Fruit fly (Drosophila melanogaster) whole organism, embryonic: Measurements from ENCODE around the gene CG17264.

Experiments used
- Adf1 ChIP-seq: fragments of 200-800 bp; sonication (Bioruptor generic); IDR thresholded peaks from 2 replicates; pipeline ENCODE4 v1.3.6; 2022; ENCODE audit warnings: missing biosample characterization, missing genetic modification characterization
- CG12391 ChIP-seq: fragments of 200-800 bp; sonication (Bioruptor generic); optimal IDR thresholded peaks from 3 replicates; lab custom pipeline; 2018; ENCODE audit warnings: missing biosample characterization, mild to moderate bottlenecking, missing genetic modification characterization, moderate library complexity
- CG14014 ChIP-seq: fragments of 200-800 bp; sonication (Bioruptor generic); IDR thresholded peaks from 2 replicates; pipeline ENCODE4 v1.3.6; 2022; ENCODE audit warnings: missing biosample characterization, missing genetic modification characterization
- CG15011 ChIP-seq: fragments of 200-800 bp; sonication (Bioruptor generic); optimal IDR thresholded peaks from 3 replicates; lab custom pipeline; 2018; ENCODE audit warnings: missing biosample characterization, mild to moderate bottlenecking, missing genetic modification characterization
- CG15601 ChIP-seq: fragments of 200-800 bp; sonication (Bioruptor generic); optimal IDR thresholded peaks from 3 replicates; lab custom pipeline; 2019; ENCODE audit warnings: missing biosample characterization, mild to moderate bottlenecking, missing genetic modification characterization, moderate library complexity
- CG15696 ChIP-seq: fragments of 200-800 bp; sonication (Bioruptor generic); optimal IDR thresholded peaks from 2 replicates; lab custom pipeline; 2019; ENCODE audit warnings: missing biosample characterization, mild to moderate bottlenecking, missing genetic modification characterization, moderate library complexity
- CG31441 ChIP-seq: fragments of 200-800 bp; sonication (Bioruptor generic); IDR thresholded peaks from 2 replicates; pipeline ENCODE4 v1.3.6; 2022; ENCODE audit warnings: missing biosample characterization, missing genetic modification characterization
- CG32532 ChIP-seq: fragments of 200-800 bp; sonication (Bioruptor generic); IDR thresholded peaks from 2 replicates; pipeline ENCODE4 v1.3.6; 2022; ENCODE audit warnings: missing biosample characterization, missing genetic modification characterization
- CG4328 ChIP-seq: fragments of 200-800 bp; sonication (Bioruptor generic); optimal IDR thresholded peaks from 3 replicates; lab custom pipeline; 2017; ENCODE audit warnings: missing biosample characterization, missing genetic modification reagents, missing genetic modification characterization
- CG4617 ChIP-seq: fragments of 200-800 bp; sonication (Bioruptor generic); optimal IDR thresholded peaks from 3 replicates; lab custom pipeline; 2016; ENCODE audit warnings: missing biosample characterization, missing genetic modification characterization, borderline replicate concordance
- CG4820 ChIP-seq: fragments of 200-800 bp; sonication (Bioruptor generic); optimal IDR thresholded peaks from 3 replicates; lab custom pipeline; 2016; ENCODE audit warnings: missing biosample characterization, missing genetic modification characterization
- CG5180 ChIP-seq: fragments of 200-800 bp; sonication (Bioruptor generic); optimal IDR thresholded peaks from 3 replicates; lab custom pipeline; 2017; ENCODE audit warnings: missing biosample characterization, missing genetic modification characterization, mild to moderate bottlenecking, moderate library complexity, missing genetic modification reagents
- CG6689 ChIP-seq: fragments of 200-800 bp; sonication (Bioruptor generic); IDR thresholded peaks from 2 replicates; pipeline ENCODE4 v1.3.6; 2022; ENCODE audit warnings: missing biosample characterization, missing genetic modification characterization
- CG7786 ChIP-seq: fragments of 200-800 bp; sonication (Bioruptor generic); optimal IDR thresholded peaks from 2 replicates; lab custom pipeline; 2016; ENCODE audit warnings: missing biosample characterization, missing genetic modification characterization
- CG8944 ChIP-seq: fragments of 200-800 bp; sonication (Bioruptor generic); optimal IDR thresholded peaks from 3 replicates; lab custom pipeline; 2016; ENCODE audit warnings: missing biosample characterization, missing genetic modification characterization
- CTCF ChIP-seq: fragments of 200-800 bp; sonication (Bioruptor generic); optimal IDR thresholded peaks from 2 replicates; lab custom pipeline; 2017; ENCODE audit warnings: missing biosample characterization, mild to moderate bottlenecking, missing genetic modification characterization, moderate library complexity
- CrebB ChIP-seq: fragments of 200-800 bp; sonication (Bioruptor generic); optimal IDR thresholded peaks from 3 replicates; lab custom pipeline; 2018; ENCODE audit warnings: missing biosample characterization, mild to moderate bottlenecking, missing genetic modification characterization
- Dad ChIP-seq: fragments of 200-800 bp; sonication (Bioruptor generic); optimal IDR thresholded peaks from 3 replicates; lab custom pipeline; 2016; ENCODE audit warnings: missing biosample characterization, missing genetic modification characterization
- Dip2 ChIP-seq: fragments of 200-800 bp; sonication (Bioruptor generic); IDR thresholded peaks from 2 replicates; pipeline ENCODE4 v1.3.6; 2022; ENCODE audit warnings: missing biosample characterization, missing genetic modification characterization
- Eip74EF ChIP-seq, 2 experiments: fragments of 200-800 bp in 1 of 2; fragments of >200 bp in 1 of 2; sonication (Bioruptor generic) in 1 of 2; optimal IDR thresholded peaks; 2 replicates each; lab custom pipeline; 2017 to 2019; ENCODE audit warnings: missing biosample characterization in 2 of 2, missing genetic modification characterization in 2 of 2, mild to moderate bottlenecking in 1 of 2, moderate library complexity in 1 of 2
- Ets65A ChIP-seq: fragments of 200-800 bp; sonication (Bioruptor generic); peaks from one replicate; lab custom pipeline; 2016; ENCODE audit warnings: missing biosample characterization, missing genetic modification characterization
- HHEX ChIP-seq: fragments of 200-800 bp; sonication (Bioruptor generic); optimal IDR thresholded peaks from 3 replicates; lab custom pipeline; 2017; ENCODE audit warnings: missing biosample characterization, mild to moderate bottlenecking, missing genetic modification characterization, missing genetic modification reagents
- Hey ChIP-seq: fragments of 200-800 bp; sonication (Bioruptor generic); optimal IDR thresholded peaks from 3 replicates; lab custom pipeline; 2018; ENCODE audit warnings: missing biosample characterization, mild to moderate bottlenecking, missing genetic modification characterization
- Hr78 ChIP-seq, 2 experiments: fragments of 200-800 bp in 1 of 2; fragments of >200 bp in 1 of 2; sonication (Bioruptor generic) in 1 of 2; optimal IDR thresholded peaks; 2 replicates each; lab custom pipeline; 2017 to 2019; ENCODE audit warnings: missing biosample characterization in 2 of 2, missing genetic modification characterization in 2 of 2, mild to moderate bottlenecking in 1 of 2, moderate library complexity in 1 of 2
- Side ChIP-seq: fragments of 200-800 bp; sonication (Bioruptor generic); optimal IDR thresholded peaks from 2 replicates; lab custom pipeline; 2016; ENCODE audit warnings: missing biosample characterization, missing genetic modification characterization
- Sry-δ ChIP-seq: fragments of 200-800 bp; sonication (Bioruptor generic); optimal IDR thresholded peaks from 2 replicates; lab custom pipeline; 2016; ENCODE audit warnings: missing biosample characterization, missing genetic modification characterization
- cg ChIP-seq: fragments of 200-800 bp; sonication (Bioruptor generic); optimal IDR thresholded peaks from 3 replicates; lab custom pipeline; 2019; ENCODE audit warnings: missing biosample characterization, mild to moderate bottlenecking, missing genetic modification characterization, moderate library complexity
- chif ChIP-seq, 2 experiments: fragments of 200-800 bp; sonication (Bioruptor generic); optimal IDR thresholded peaks; 3 replicates each; lab custom pipeline; 2016; ENCODE audit warnings: missing biosample characterization in 2 of 2, missing genetic modification characterization in 2 of 2
- chinmo ChIP-seq: fragments of 200-800 bp; sonication (Bioruptor generic); IDR thresholded peaks from 4 replicates; pipeline ENCODE4 v1.3.6; 2022; ENCODE audit warnings: missing biosample characterization, missing genetic modification characterization; ENCODE audit not compliant: partially characterized antibody
- crc ChIP-seq: fragments of 200-800 bp; sonication (Bioruptor generic); optimal IDR thresholded peaks from 2 replicates; lab custom pipeline; 2016; ENCODE audit warnings: missing biosample characterization, missing genetic modification characterization
- crp ChIP-seq, 2 experiments: fragments of 200-800 bp; sonication (Bioruptor generic); optimal IDR thresholded peaks; 2 replicates in 1 of 2; 3 replicates in 1 of 2; lab custom pipeline; 2017; ENCODE audit warnings: missing biosample characterization in 2 of 2, missing genetic modification characterization in 2 of 2, mild to moderate bottlenecking in 1 of 2, moderate library complexity in 1 of 2
- cwo ChIP-seq: fragments of 200-800 bp; sonication (Bioruptor generic); optimal IDR thresholded peaks from 3 replicates; lab custom pipeline; 2017; ENCODE audit warnings: missing biosample characterization, missing genetic modification characterization, mild to moderate bottlenecking, moderate library complexity, missing genetic modification reagents
- en ChIP-seq: fragments of 200-800 bp; sonication (Bioruptor generic); optimal IDR thresholded peaks from 2 replicates; lab custom pipeline; 2016; ENCODE audit warnings: missing biosample characterization, missing genetic modification characterization
- ken ChIP-seq: fragments of 200-800 bp; sonication (Bioruptor generic); IDR thresholded peaks from 3 replicates; pipeline ENCODE4 v1.3.6; 2022; ENCODE audit warnings: missing biosample characterization, missing genetic modification characterization
- klu ChIP-seq: fragments of 200-800 bp; sonication (Bioruptor generic); IDR thresholded peaks from 2 replicates; pipeline ENCODE4 v1.3.6; 2022; ENCODE audit warnings: missing biosample characterization, missing genetic modification characterization
- lab ChIP-seq: fragments of 200-800 bp; sonication (Bioruptor generic); optimal IDR thresholded peaks from 3 replicates; lab custom pipeline; 2017; ENCODE audit warnings: missing biosample characterization, missing genetic modification characterization, mild to moderate bottlenecking, moderate library complexity, missing genetic modification reagents
- nerfin-1 ChIP-seq: fragments of 200-800 bp; sonication (Bioruptor generic); optimal IDR thresholded peaks from 3 replicates; lab custom pipeline; 2019; ENCODE audit warnings: missing biosample characterization, mild to moderate bottlenecking, missing genetic modification characterization, moderate library complexity
- onecut ChIP-seq: fragments of 200-800 bp; sonication (Bioruptor generic); IDR thresholded peaks from 2 replicates; pipeline ENCODE4 v1.3.6; 2022; ENCODE audit warnings: missing biosample characterization, missing genetic modification characterization
- peb ChIP-seq: fragments of 200-800 bp; sonication (Bioruptor generic); IDR thresholded peaks from 2 replicates; pipeline ENCODE4 v1.3.6; 2022; ENCODE audit warnings: missing biosample characterization, missing genetic modification characterization
- scrt ChIP-seq: fragments of 200-800 bp; sonication (Bioruptor generic); optimal IDR thresholded peaks from 2 replicates; lab custom pipeline; 2018; ENCODE audit warnings: missing biosample characterization, mild to moderate bottlenecking, missing genetic modification characterization, moderate library complexity
- sd ChIP-seq: fragments of 200-800 bp; sonication (Bioruptor generic); optimal IDR thresholded peaks from 3 replicates; lab custom pipeline; 2018; ENCODE audit warnings: missing biosample characterization, mild to moderate bottlenecking, missing genetic modification characterization, moderate library complexity
- sqz ChIP-seq: fragments of 200-800 bp; sonication (Bioruptor generic); optimal IDR thresholded peaks from 3 replicates; lab custom pipeline; 2018; ENCODE audit warnings: missing biosample characterization, mild to moderate bottlenecking, missing genetic modification characterization
- trh ChIP-seq: fragments of 200-800 bp; sonication (Bioruptor generic); optimal IDR thresholded peaks from 2 replicates; lab custom pipeline; 2016; ENCODE audit warnings: missing biosample characterization, missing genetic modification characterization
- wek ChIP-seq: fragments of 200-800 bp; sonication (Bioruptor generic); optimal IDR thresholded peaks from 3 replicates; lab custom pipeline; 2018; ENCODE audit warnings: missing biosample characterization, mild to moderate bottlenecking, missing genetic modification characterization, moderate library complexity

CG17264 gene

DNA sequence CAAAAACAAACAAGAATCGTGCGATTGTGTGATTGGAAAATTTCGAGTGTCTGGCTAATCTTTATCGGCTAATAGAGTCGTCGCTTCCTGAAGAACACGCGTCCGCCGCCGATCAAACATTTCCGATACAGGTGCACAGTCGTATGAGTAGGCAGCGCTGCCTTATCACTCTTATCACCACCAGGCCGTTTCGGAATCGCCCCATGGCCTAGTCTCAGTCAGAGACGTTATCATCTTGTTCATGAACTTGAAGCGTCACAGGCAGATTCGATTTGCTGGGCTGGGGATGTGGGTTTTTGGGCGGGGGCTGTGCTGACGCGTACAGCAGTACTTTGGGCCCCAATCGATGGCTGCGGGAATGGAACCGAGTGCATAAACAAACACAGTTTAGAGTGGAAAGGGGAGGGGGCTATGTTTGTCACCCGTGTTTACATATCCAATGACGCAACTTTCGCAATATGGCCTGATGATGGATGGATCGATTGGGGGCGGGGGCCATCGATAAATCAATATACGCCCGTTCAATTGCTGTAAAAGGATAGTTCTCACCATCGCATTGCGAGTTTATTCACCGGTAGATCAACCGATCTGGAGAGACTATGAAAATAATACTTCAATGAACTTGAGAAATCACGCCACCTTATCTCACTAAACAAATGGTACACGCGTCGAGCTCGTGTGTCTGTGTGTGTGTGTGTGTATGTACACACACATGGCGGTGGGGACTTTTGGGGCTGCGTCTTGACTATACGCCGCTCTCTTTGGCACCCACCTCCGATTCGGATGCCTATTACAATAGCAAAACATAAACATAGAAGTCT lies 39.9 kb downstream of the CG17264 start (continued):
- TF ChIP-seq sd (peak; percentile 75), ken (GFP tag; lab: Robert Waterston, UW) (no peak), Dip2 (GFP tag; lab: Robert Waterston, UW) (no peak), lab (GFP tag; lab: Kevin White, UChicago) (peak; percentile 76), Side (GFP tag; lab: Kevin White, UChicago) (no peak), CG15011 (peak; percentile 13), wek (peak; percentile 27), CTCF (GFP tag; lab: Kevin White, UChicago) (no peak), CG32532 (GFP tag; lab: Robert Waterston, UW) (no peak), CG31441 (GFP tag; lab: Robert Waterston, UW) (no peak), CG8944 (GFP tag; lab: Kevin White, UChicago) (no peak), Ets65A (GFP tag; lab: Kevin White, UChicago) (no peak), cwo (peak; percentile 90), Hr78 (GFP tag; optimal IDR thresholded peaks at IDR 0.05; lab: Kevin White, UChicago) (peak in 1 of 2 experiments; percentile 40), crp (GFP tag; optimal IDR thresholded peaks at IDR 0.05; lab: Kevin White, UChicago) (no peak), chif (GFP tag; optimal IDR thresholded peaks at IDR 0.05; lab: Kevin White, UChicago) (peak in 1 of 2 experiments; percentile 13), scrt (GFP tag; lab: Kevin White, UChicago) (no peak), CG15601 (tag; lab: Kevin White, UChicago) (no peak), peb (GFP tag; lab: Robert Waterston, UW) (no peak), Adf1 (GFP tag; lab: Robert Waterston, UW) (peak; percentile 25; the same call in 1 of the 2 replicates), HHEX (GFP tag; lab: Kevin White, UChicago) (peak; percentile 33), CG15696 (peak; percentile 2), crc (no peak), CG4328 (peak; percentile 41), CG5180 (GFP tag; lab: Kevin White, UChicago) (peak; percentile 15), en (GFP tag; lab: Kevin White, UChicago) (peak; percentile 73), CrebB (no peak), Hey (peak; percentile 95), Dad (no peak), cg (peak; percentile 41), trh (no peak), CG4617 (GFP tag; lab: Kevin White, UChicago) (no peak), sqz (GFP tag; lab: Kevin White, UChicago) (no peak), onecut (peak; percentile 5; the same call in 1 of the 2 replicates), Eip74EF (GFP tag; optimal IDR thresholded peaks at IDR 0.05; lab: Kevin White, UChicago) (peak in 1 of 2 experiments; percentile 50), nerfin-1 (no peak), CG14014 (GFP tag; lab: Robert Waterston, UW) (no peak), klu (GFP tag; lab: Robert Waterston, UW) (no peak), chinmo (0 out of 4 replicates have a peak, but pooled peaks have one; percentile 37), CG6689 (GFP tag; lab: Robert Waterston, UW) (0 out of 2 replicates have a peak, but pooled peaks have one; percentile 10), CG4820 (GFP tag; lab: Kevin White, UChicago) (no peak), Sry-δ (no peak), CG12391 (tag; lab: Kevin White, UChicago) (no peak), CG7786 (GFP tag; lab: Kevin White, UChicago) (no peak)
- TF ChIP-seq, all 482 proteins: peak for 52
